Worm (Caenorhabditis elegans) whole organism, L1 larva: ENCODE data around the gene C40H1.7.

Experiments
- ceh-90 ChIP-seq: sonication (generic microtip); optimal IDR thresholded peaks from 2 replicates; lab custom pipeline; 2016; ENCODE audit warnings: missing genetic modification characterization, missing compliant biosample characterization
- lin-14 ChIP-seq: fragments of 200-800 bp; sonication (Bioruptor generic); optimal IDR thresholded peaks from 2 replicates; lab custom pipeline; 2018; ENCODE audit warnings: mild to moderate bottlenecking, missing genetic modification characterization, moderate library complexity, missing compliant biosample characterization
- lin-39 ChIP-seq: fragments of 150-350 bp; optimal IDR thresholded peaks from 2 replicates; lab custom pipeline; 2014; ENCODE audit warnings: missing biosample characterization, missing genetic modification reagents, missing genetic modification characterization
- mdl-1 ChIP-seq, 2 experiments: fragments of 150-350 bp; optimal IDR thresholded peaks; 2 replicates each; lab custom pipeline; 2014 to 2017; ENCODE audit warnings: missing biosample characterization in 2 of 2, missing genetic modification characterization in 2 of 2, inconsistent platforms in 1 of 2
- nhr-85 ChIP-seq: sonication (generic microtip); peaks from one replicate; lab custom pipeline; 2016; ENCODE audit warnings: missing genetic modification characterization, inconsistent platforms, missing compliant biosample characterization
- sox-4 ChIP-seq: sonication (generic microtip); optimal IDR thresholded peaks from 2 replicates; lab custom pipeline; 2016; ENCODE audit warnings: missing genetic modification characterization, missing compliant biosample characterization
- unc-86 ChIP-seq: sonication (generic microtip); optimal IDR thresholded peaks from 2 replicates; lab custom pipeline; 2016; ENCODE audit warnings: missing genetic modification characterization, missing compliant biosample characterization
- xbp-1 ChIP-seq: sonication (generic microtip); optimal IDR thresholded peaks from 2 replicates; lab custom pipeline; 2016; ENCODE audit warnings: missing genetic modification characterization, missing compliant biosample characterization

DNA sequence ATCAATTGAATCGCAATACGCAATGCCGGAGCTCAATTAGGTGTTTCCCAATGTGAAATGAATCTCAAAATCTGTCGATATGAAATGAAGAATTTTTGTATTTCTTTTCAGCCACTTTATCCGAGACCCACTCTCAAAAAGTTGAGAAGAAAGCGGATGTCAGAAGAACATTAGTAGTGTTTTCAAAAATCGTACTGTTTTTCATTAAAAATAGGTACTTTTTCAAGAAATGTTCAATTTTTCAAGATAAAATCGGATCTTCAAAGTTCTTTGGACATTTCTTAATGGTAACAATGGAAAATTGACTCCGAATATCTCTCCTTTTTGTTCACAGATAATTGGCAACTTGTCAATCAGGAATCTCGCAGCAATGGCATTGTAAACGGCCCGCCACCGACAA, 36.4 kb downstream of the C40H1.7 start, which contains the start of gene flp-25:
- TF ChIP-seq mdl-1 (tag; optimal IDR thresholded peaks at IDR 0.05; lab: Kevin White, UChicago) (no peak), lin-39 (tag; lab: Kevin White, UChicago) (no peak), sox-4 (tag; lab: Kevin White, UChicago) (no peak), ceh-90 (tag; lab: Kevin White, UChicago) (no peak), lin-14 (no peak), nhr-85 (tag; lab: Kevin White, UChicago) (no peak), unc-86 (tag; lab: Kevin White, UChicago) (no peak), xbp-1 (tag; lab: Kevin White, UChicago) (no peak)
